Fruit fly (Drosophila melanogaster) S2 (cell line): ENCODE results near the gene CG43739.

Source experiments
- CG8478 ChIP-seq: fragments of >200 bp; optimal IDR thresholded peaks from 2 replicates; lab custom pipeline; 2018
- CTCF ChIP-seq, 2 experiments: fragments of >200 bp; optimal IDR thresholded peaks; 2 replicates each; lab custom pipeline; 2018

- TF ChIP-seq CG8478 (no peak), CTCF (optimal IDR thresholded peaks at IDR 0.05; lab: Kevin White, UChicago) (no peak)
These were observed 18.7 kb upstream of the CG43739 start for dm6 chr2L:20937395-20937794.
